Fruit fly (Drosophila melanogaster) whole organism, prepupa: ENCODE measurements around the gene niki.

Experiments used
- Blimp-1 ChIP-seq: fragments of 200-800 bp; sonication (Bioruptor generic); optimal IDR thresholded peaks from 3 replicates; lab custom pipeline; 2017; ENCODE audit warnings: missing biosample characterization, missing genetic modification characterization, mild to moderate bottlenecking, moderate library complexity, missing genetic modification reagents
- CG10669 ChIP-seq: fragments of 200-800 bp; sonication (Bioruptor generic); optimal IDR thresholded peaks from 3 replicates; lab custom pipeline; 2018; ENCODE audit warnings: missing biosample characterization, mild to moderate bottlenecking, missing genetic modification characterization, moderate library complexity
- CG11902 ChIP-seq: fragments of 200-800 bp; sonication (Bioruptor generic); optimal IDR thresholded peaks from 3 replicates; lab custom pipeline; 2016; ENCODE audit warnings: missing biosample characterization, missing genetic modification characterization
- CG15336 ChIP-seq: fragments of 200-800 bp; sonication (Bioruptor generic); IDR thresholded peaks from 2 replicates; pipeline ENCODE4 v1.3.6; 2022; ENCODE audit warnings: missing biosample characterization, missing genetic modification characterization
- CG1621 ChIP-seq: fragments of 200-800 bp; sonication (Bioruptor generic); optimal IDR thresholded peaks from 3 replicates; lab custom pipeline; 2018; ENCODE audit warnings: missing biosample characterization, mild to moderate bottlenecking, missing genetic modification characterization
- CG3032 ChIP-seq: fragments of 200-800 bp; optimal IDR thresholded peaks from 2 replicates; lab custom pipeline; 2019; ENCODE audit warnings: missing biosample characterization, mild to moderate bottlenecking, missing genetic modification characterization, moderate library complexity
- CG32006 ChIP-seq: fragments of 200-800 bp; sonication (Bioruptor generic); optimal IDR thresholded peaks from 3 replicates; lab custom pipeline; 2017; ENCODE audit warnings: missing biosample characterization, mild to moderate bottlenecking, missing genetic modification characterization
- CG3919 ChIP-seq: fragments of 200-800 bp; sonication (Bioruptor generic); optimal IDR thresholded peaks from 3 replicates; lab custom pipeline; 2016; ENCODE audit warnings: missing biosample characterization, missing genetic modification characterization
- CG6163 ChIP-seq: fragments of 200-800 bp; sonication (Bioruptor generic); IDR thresholded peaks from 3 replicates; pipeline ENCODE4 v1.3.6; 2022; ENCODE audit warnings: missing biosample characterization, missing genetic modification characterization
- CG6276 ChIP-seq: fragments of 200-800 bp; sonication (Bioruptor generic); optimal IDR thresholded peaks from 2 replicates; lab custom pipeline; 2017; ENCODE audit warnings: missing biosample characterization, mild to moderate bottlenecking, missing genetic modification characterization
- CG6808 ChIP-seq: fragments of 200-800 bp; sonication (Bioruptor generic); optimal IDR thresholded peaks from 3 replicates; lab custom pipeline; 2017; ENCODE audit warnings: missing biosample characterization, missing genetic modification characterization, mild to moderate bottlenecking, moderate library complexity, missing genetic modification reagents
- CG6854 ChIP-seq: fragments of 200-800 bp; sonication (Bioruptor generic); optimal IDR thresholded peaks from 2 replicates; lab custom pipeline; 2017; ENCODE audit warnings: missing biosample characterization, mild to moderate bottlenecking, missing genetic modification characterization
- CG7368 ChIP-seq: fragments of 200-800 bp; sonication (Bioruptor generic); optimal IDR thresholded peaks from 3 replicates; lab custom pipeline; 2016; ENCODE audit warnings: missing biosample characterization, missing genetic modification characterization
- CG8319 ChIP-seq: fragments of 200-800 bp; sonication (Bioruptor generic); optimal IDR thresholded peaks from 3 replicates; lab custom pipeline; 2016; ENCODE audit warnings: missing biosample characterization, missing genetic modification characterization
- CG8632 ChIP-seq: fragments of 200-800 bp; sonication (Bioruptor generic); optimal IDR thresholded peaks from 3 replicates; lab custom pipeline; 2016; ENCODE audit warnings: missing biosample characterization, missing genetic modification characterization
- CG9139 ChIP-seq: fragments of 200-800 bp; sonication (Bioruptor generic); optimal IDR thresholded peaks from 3 replicates; lab custom pipeline; 2017; ENCODE audit warnings: missing biosample characterization, mild to moderate bottlenecking, missing genetic modification characterization
- Eip75B ChIP-seq: fragments of 200-800 bp; sonication (Bioruptor generic); optimal IDR thresholded peaks from 3 replicates; lab custom pipeline; 2016; ENCODE audit warnings: missing biosample characterization, missing genetic modification characterization
- Eip78C ChIP-seq: fragments of 200-800 bp; sonication (Bioruptor generic); peaks from one replicate; lab custom pipeline; 2016; ENCODE audit warnings: missing biosample characterization, missing genetic modification characterization
- Eip93F ChIP-seq: fragments of 200-800 bp; sonication (Bioruptor generic); optimal IDR thresholded peaks from 2 replicates; lab custom pipeline; 2016; ENCODE audit warnings: missing biosample characterization, mild to moderate bottlenecking, missing genetic modification characterization
- Ets21C ChIP-seq: fragments of 200-800 bp; sonication (Bioruptor generic); optimal IDR thresholded peaks from 3 replicates; lab custom pipeline; 2016; ENCODE audit warnings: missing biosample characterization, missing genetic modification characterization
- Gug ChIP-seq: fragments of 200-800 bp; sonication (Bioruptor generic); IDR thresholded peaks from 2 replicates; pipeline ENCODE4 v1.3.6; 2022; ENCODE audit warnings: missing biosample characterization, missing genetic modification characterization
- Hr38 ChIP-seq: sonication (Bioruptor generic); optimal IDR thresholded peaks from 2 replicates; lab custom pipeline; 2016; ENCODE audit warnings: missing biosample characterization, missing genetic modification characterization
- Hr39 ChIP-seq: fragments of 200-800 bp; sonication (Bioruptor generic); optimal IDR thresholded peaks from 2 replicates; lab custom pipeline; 2016; ENCODE audit warnings: missing biosample characterization, missing genetic modification characterization
- Hr4 ChIP-seq: fragments of 200-800 bp; sonication (Bioruptor generic); optimal IDR thresholded peaks from 3 replicates; lab custom pipeline; 2016; ENCODE audit warnings: missing biosample characterization, missing genetic modification characterization
- Lpt ChIP-seq: fragments of 200-800 bp; sonication (Bioruptor generic); optimal IDR thresholded peaks from 3 replicates; lab custom pipeline; 2016; ENCODE audit warnings: missing biosample characterization, missing genetic modification characterization
- Met ChIP-seq: fragments of 200-800 bp; sonication (Bioruptor generic); optimal IDR thresholded peaks from 3 replicates; lab custom pipeline; 2016; ENCODE audit warnings: missing biosample characterization, missing genetic modification characterization
- OdsH ChIP-seq: fragments of 200-800 bp; sonication (Bioruptor generic); optimal IDR thresholded peaks from 3 replicates; lab custom pipeline; 2016; ENCODE audit warnings: missing biosample characterization, missing genetic modification characterization
- Sox102F ChIP-seq: fragments of 200-800 bp; sonication (Bioruptor generic); optimal IDR thresholded peaks from 2 replicates; lab custom pipeline; 2016; ENCODE audit warnings: missing biosample characterization, mild to moderate bottlenecking, missing genetic modification characterization
- Sox14 ChIP-seq: fragments of 200-800 bp; sonication (Bioruptor generic); optimal IDR thresholded peaks from 3 replicates; lab custom pipeline; 2016; ENCODE audit warnings: missing biosample characterization, missing genetic modification characterization
- achi ChIP-seq: fragments of 200-800 bp; sonication (Bioruptor generic); optimal IDR thresholded peaks from 3 replicates; lab custom pipeline; 2016; ENCODE audit warnings: missing biosample characterization, missing genetic modification characterization
- acj6 ChIP-seq: fragments of 200-800 bp; sonication (Bioruptor generic); optimal IDR thresholded peaks from 3 replicates; lab custom pipeline; 2016; ENCODE audit warnings: missing biosample characterization, missing genetic modification characterization
- dac ChIP-seq: fragments of 200-800 bp; sonication (Bioruptor generic); optimal IDR thresholded peaks from 2 replicates; lab custom pipeline; 2017; ENCODE audit warnings: missing biosample characterization, mild to moderate bottlenecking, missing genetic modification characterization
- dsx ChIP-seq: fragments of 200-800 bp; optimal IDR thresholded peaks from 3 replicates; lab custom pipeline; 2019; ENCODE audit warnings: missing biosample characterization, mild to moderate bottlenecking, missing genetic modification characterization, moderate library complexity; ENCODE audit not compliant: poor library complexity, severe bottlenecking
- esn ChIP-seq: fragments of 200-800 bp; sonication (Bioruptor generic); optimal IDR thresholded peaks from 2 replicates; lab custom pipeline; 2016; ENCODE audit warnings: missing biosample characterization, mild to moderate bottlenecking, missing genetic modification characterization, moderate library complexity
- fd59A ChIP-seq: fragments of 200-800 bp; sonication (Bioruptor generic); optimal IDR thresholded peaks from 2 replicates; lab custom pipeline; 2017; ENCODE audit warnings: missing biosample characterization, mild to moderate bottlenecking, missing genetic modification characterization, missing genetic modification reagents
- fkh ChIP-seq: fragments of 200-800 bp; sonication (Bioruptor generic); optimal IDR thresholded peaks from 3 replicates; lab custom pipeline; 2017; ENCODE audit warnings: missing biosample characterization, mild to moderate bottlenecking, missing genetic modification characterization, moderate library complexity
- net ChIP-seq: fragments of 200-800 bp; sonication (Bioruptor generic); optimal IDR thresholded peaks from 3 replicates; lab custom pipeline; 2016; ENCODE audit warnings: missing biosample characterization, missing genetic modification characterization
- pdm3 ChIP-seq: fragments of 200-800 bp; sonication (Bioruptor generic); optimal IDR thresholded peaks from 3 replicates; lab custom pipeline; 2016; ENCODE audit warnings: missing biosample characterization, missing genetic modification characterization
- salr ChIP-seq, 2 experiments: fragments of 200-800 bp; sonication (Bioruptor generic); optimal IDR thresholded peaks; 3 replicates each; lab custom pipeline; 2016 to 2018; ENCODE audit warnings: missing biosample characterization in 2 of 2, missing genetic modification characterization in 2 of 2, mild to moderate bottlenecking in 1 of 2
- topi ChIP-seq: fragments of 200-800 bp; sonication (Bioruptor generic); optimal IDR thresholded peaks from 3 replicates; lab custom pipeline; 2016; ENCODE audit warnings: missing biosample characterization, missing genetic modification characterization
- vri ChIP-seq: fragments of 200-800 bp; sonication (Bioruptor generic); optimal IDR thresholded peaks from 3 replicates; lab custom pipeline; 2016; ENCODE audit warnings: missing biosample characterization, mild to moderate bottlenecking, missing genetic modification characterization

Gene niki

dm6 chr3R:24813637-24814301 is 11.7 kb downstream of the niki start, which contains the start of the genes lili and CG34150 (continued):
- TF ChIP-seq Gug (0 out of 2 replicates have a peak, but pooled peaks have one; percentile 36), CG10669 (GFP tag; lab: Kevin White, UChicago) (no peak), Hr4 (no peak), dac (GFP tag; lab: Kevin White, UChicago) (no peak), net (GFP tag; lab: Kevin White, UChicago) (no peak), Sox14 (GFP tag; lab: Kevin White, UChicago) (no peak), achi (peak; percentile 82), salr (GFP tag; optimal IDR thresholded peaks at IDR 0.05; lab: Kevin White, UChicago) (no peak), pdm3 (no peak)

- TF ChIP-seq Eip78C (GFP tag; lab: Kevin White, UChicago) (peak; percentile 49), CG6854 (GFP tag; lab: Kevin White, UChicago) (no peak), vri (GFP tag; lab: Kevin White, UChicago) (no peak), CG10669 (GFP tag; lab: Kevin White, UChicago) (no peak), CG1621 (tag; lab: Kevin White, UChicago) (no peak), CG7368 (GFP tag; lab: Kevin White, UChicago) (no peak), CG11902 (GFP tag; lab: Kevin White, UChicago) (no peak), CG9139 (GFP tag; lab: Kevin White, UChicago) (no peak), Lpt (GFP tag; lab: Kevin White, UChicago) (no peak), CG6163 (GFP tag; lab: Robert Waterston, UW) (0 out of 3 replicates have a peak, but pooled peaks have one; percentile 10), Met (no peak), CG8632 (GFP tag; lab: Kevin White, UChicago) (no peak), fd59A (no peak), Ets21C (GFP tag; lab: Kevin White, UChicago) (no peak), fkh (GFP tag; lab: Kevin White, UChicago) (peak; percentile 55)
Measured at dm6 chr3R:24812987-24813636, 12.3 kb downstream of the niki start.

dm6 chr3R:24812394-24812793 is 13.1 kb downstream of the niki start:
- TF ChIP-seq CG3919, result no peak
- TF ChIP-seq Sox102F (GFP tag; lab: Kevin White, UChicago), result no peak
- TF ChIP-seq dsx (GFP tag; lab: Kevin White, UChicago), result no peak
- no peak for TF ChIP-seq CG32006 (GFP tag; lab: Kevin White, UChicago)
- TF ChIP-seq Hr38 (GFP tag; lab: Kevin White, UChicago), result no peak
- TF ChIP-seq CG1621 (tag; lab: Kevin White, UChicago), result no peak

- TF ChIP-seq Hr39 (GFP tag; lab: Kevin White, UChicago) (peak; percentile 88), CG3032 (tag; lab: Kevin White, UChicago) (peak; percentile 85), esn (GFP tag; lab: Kevin White, UChicago) (peak; percentile 90), Blimp-1 (no peak), Eip75B (peak; percentile 92), Ets21C (GFP tag; lab: Kevin White, UChicago) (peak; percentile 72), Met (no peak), OdsH (no peak), vri (GFP tag; lab: Kevin White, UChicago) (peak; percentile 87), topi (peak; percentile 83), CG9139 (GFP tag; lab: Kevin White, UChicago) (no peak), Gug (peak; percentile 95), salr (GFP tag; optimal IDR thresholded peaks at IDR 0.05; lab: Kevin White, UChicago) (peak in 1 of 2 experiments; percentile 91), acj6 (GFP tag; lab: Kevin White, UChicago) (peak; percentile 89), CG32006 (GFP tag; lab: Kevin White, UChicago) (peak; percentile 96), fd59A (peak; percentile 80), CG6276 (GFP tag; lab: Kevin White, UChicago) (peak; percentile 85), CG8632 (GFP tag; lab: Kevin White, UChicago) (peak; percentile 74), dsx (GFP tag; lab: Kevin White, UChicago) (peak; percentile 86), CG8319 (peak; percentile 65), dac (GFP tag; lab: Kevin White, UChicago) (peak; percentile 84), CG15336 (peak; percentile 90), Eip93F (GFP tag; lab: Kevin White, UChicago) (no peak), CG6808 (GFP tag; lab: Kevin White, UChicago) (no peak)
Measured at dm6 chr3R:24810844-24811625, 14.4 kb downstream of the niki start.
